Worm (Caenorhabditis elegans): Measurements from ENCODE around the gene pnk-4.

DNA sequence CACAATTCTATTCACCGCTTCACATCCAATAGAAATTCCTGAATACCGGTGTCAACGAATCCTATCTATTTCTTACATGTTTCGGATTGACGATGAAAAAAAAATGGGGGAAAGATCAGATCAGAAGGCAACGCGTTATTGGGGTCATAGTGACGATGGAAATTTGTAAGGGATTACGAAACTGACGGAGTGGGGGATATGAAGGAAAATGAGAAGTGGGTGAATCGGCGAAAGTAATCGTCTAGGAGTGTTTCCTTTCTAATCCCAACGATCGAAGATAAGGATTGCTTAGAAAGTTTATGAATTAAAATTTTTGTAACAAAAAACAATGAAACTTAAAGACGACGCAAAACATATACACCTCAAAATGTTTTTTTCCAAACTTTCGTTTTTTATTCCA is 11.3 kb downstream of the pnk-4 start:
- TF ChIP-seq nhr-11 (tag; optimal IDR thresholded peaks at IDR 0.05) (no peak), eor-1 (tag; optimal IDR thresholded peaks at IDR 0.05) (no peak), ama-1 (optimal IDR thresholded peaks at IDR 0.05) (no peak)
